Worm (Caenorhabditis elegans): Measurements from ENCODE around the gene srz-78.
A peak's percentile ranks its signal among the peaks of the same experiment; 100 is the strongest.

Gene srz-78

ce11 chrIV:3531535-3531934, 40.0 kb downstream of the srz-78 start:
- peak; percentile 62 for TF ChIP-seq ceh-48 (tag; optimal IDR thresholded peaks at IDR 0.05)
- no peak for TF ChIP-seq ceh-18 (tag; optimal IDR thresholded peaks at IDR 0.05)

- TF ChIP-seq sdc-2 (tag; optimal IDR thresholded peaks at IDR 0.05) (no peak), unc-42 (tag; optimal IDR thresholded peaks at IDR 0.05) (no peak), ttx-3 (tag; optimal IDR thresholded peaks at IDR 0.05) (no peak), npax-4 (tag; optimal IDR thresholded peaks at IDR 0.05) (no peak), sox-2 (GFP tag; IDR thresholded peaks at IDR 0.05) (no peak), pax-1 (tag; optimal IDR thresholded peaks at IDR 0.05) (no peak), ahr-1 (tag; optimal IDR thresholded peaks at IDR 0.05) (no peak), K09A11.1 (tag; optimal IDR thresholded peaks at IDR 0.05; ENCODE audit: insufficient read depth) (no peak), odd-2 (tag; optimal IDR thresholded peaks at IDR 0.05) (no peak), eyg-1 (tag; optimal IDR thresholded peaks at IDR 0.05) (no peak), Y22D7AL.16 (tag; optimal IDR thresholded peaks at IDR 0.05) (no peak), syd-9 (tag; optimal IDR thresholded peaks at IDR 0.05) (no peak), nhr-11 (tag; optimal IDR thresholded peaks at IDR 0.05) (no peak), gmeb-2 (tag; optimal IDR thresholded peaks at IDR 0.05) (no peak), C38D4.7 (GFP tag; optimal IDR thresholded peaks at IDR 0.05) (no peak), ref-2 (tag; optimal IDR thresholded peaks at IDR 0.05) (no peak), pros-1 (tag; optimal IDR thresholded peaks at IDR 0.05) (no peak), ama-1 (optimal IDR thresholded peaks at IDR 0.05) (no peak), ceh-14 (tag; optimal IDR thresholded peaks at IDR 0.05) (no peak), ceh-48 (tag; optimal IDR thresholded peaks at IDR 0.05) (no peak)
Observed at ce11 chrIV:3532167-3532566, 40.6 kb downstream of the srz-78 start, which contains the start of gene M57.1. Gene M57.1 (plus strand): TSS chrIV:3532467.

ce11 chrIV:3532989-3533388, 41.4 kb downstream of the srz-78 start:
- TF ChIP-seq ets-4 (tag; optimal IDR thresholded peaks at IDR 0.05) (no peak), odd-2 (tag; optimal IDR thresholded peaks at IDR 0.05) (no peak), ceh-48 (tag; optimal IDR thresholded peaks at IDR 0.05) (peak; percentile 11), gmeb-2 (tag; optimal IDR thresholded peaks at IDR 0.05) (no peak), pat-9 (tag; optimal IDR thresholded peaks at IDR 0.05) (no peak), hlh-13 (GFP tag; optimal IDR thresholded peaks at IDR 0.05) (no peak), lin-11 (tag; optimal IDR thresholded peaks at IDR 0.05) (no peak), rnt-1 (tag; optimal IDR thresholded peaks at IDR 0.05) (no peak), unc-42 (tag; optimal IDR thresholded peaks at IDR 0.05) (peak; percentile 39), pax-1 (tag; optimal IDR thresholded peaks at IDR 0.05) (no peak), ceh-19 (GFP tag; optimal IDR thresholded peaks at IDR 0.05) (no peak)

ce11 chrIV:3539253-3539652, 47.7 kb downstream of the srz-78 start:
- no peak for TF ChIP-seq elt-2 (tag; optimal IDR thresholded peaks at IDR 0.05)
- no peak for TF ChIP-seq pha-2 (tag; optimal IDR thresholded peaks at IDR 0.05)
- TF ChIP-seq ceh-6 (GFP tag; optimal IDR thresholded peaks at IDR 0.05), result no peak
- TF ChIP-seq ceh-34 (tag; optimal IDR thresholded peaks at IDR 0.05), result no peak
- TF ChIP-seq ceh-9 (tag; optimal IDR thresholded peaks at IDR 0.05), result no peak
- TF ChIP-seq Y22D7AL.16 (tag; optimal IDR thresholded peaks at IDR 0.05), result no peak
- no peak for TF ChIP-seq ceh-18 (tag; optimal IDR thresholded peaks at IDR 0.05)
- no peak for TF ChIP-seq ztf-16 (tag; optimal IDR thresholded peaks at IDR 0.05)
- TF ChIP-seq sox-4 (tag; optimal IDR thresholded peaks at IDR 0.05), result no peak
- TF ChIP-seq pha-4 (tag; optimal IDR thresholded peaks at IDR 0.05), result no peak
- no peak for TF ChIP-seq nfya-1 (tag; optimal IDR thresholded peaks at IDR 0.05)
- no peak for TF ChIP-seq sdc-2 (tag; optimal IDR thresholded peaks at IDR 0.05)
- TF ChIP-seq ceh-2 (tag; optimal IDR thresholded peaks at IDR 0.05), result no peak

Measured in whole organism, late embryonic.